Fruit fly (Drosophila melanogaster) whole organism, embryonic: Measurements from ENCODE around the gene CG9886.

Experiments used
- Bdp1 ChIP-seq: fragments of 200-800 bp; sonication (Bioruptor generic); optimal IDR thresholded peaks from 3 replicates; lab custom pipeline; 2016; ENCODE audit warnings: missing biosample characterization, missing genetic modification characterization
- CG10274 ChIP-seq: fragments of 200-800 bp; sonication (Bioruptor generic); optimal IDR thresholded peaks from 3 replicates; lab custom pipeline; 2017; ENCODE audit warnings: missing biosample characterization, mild to moderate bottlenecking, missing genetic modification characterization
- CG11504 ChIP-seq: fragments of 200-800 bp; sonication (Bioruptor generic); optimal IDR thresholded peaks from 3 replicates; lab custom pipeline; 2019; ENCODE audit warnings: missing biosample characterization, mild to moderate bottlenecking, missing genetic modification characterization, moderate library complexity
- CG11695 ChIP-seq: fragments of 200-800 bp; sonication (Bioruptor generic); IDR thresholded peaks from 3 replicates; pipeline ENCODE4 v1.3.6; 2022; ENCODE audit warnings: missing biosample characterization, missing genetic modification characterization
- CG11696 ChIP-seq: fragments of 200-800 bp; sonication (Bioruptor generic); IDR thresholded peaks from 2 replicates; pipeline ENCODE4 v1.3.6; 2022; ENCODE audit warnings: missing biosample characterization, missing genetic modification characterization
- CG12659 ChIP-seq: fragments of 200-800 bp; sonication (Bioruptor generic); optimal IDR thresholded peaks from 3 replicates; lab custom pipeline; 2017; ENCODE audit warnings: mild to moderate bottlenecking, missing biosample characterization, missing genetic modification reagents, missing genetic modification characterization
- CG14014 ChIP-seq: fragments of 200-800 bp; sonication (Bioruptor generic); IDR thresholded peaks from 2 replicates; pipeline ENCODE4 v1.3.6; 2022; ENCODE audit warnings: missing biosample characterization, missing genetic modification characterization
- CG15696 ChIP-seq: fragments of 200-800 bp; sonication (Bioruptor generic); optimal IDR thresholded peaks from 2 replicates; lab custom pipeline; 2019; ENCODE audit warnings: missing biosample characterization, mild to moderate bottlenecking, missing genetic modification characterization, moderate library complexity
- CG1603 ChIP-seq: fragments of 200-800 bp; sonication (Bioruptor generic); optimal IDR thresholded peaks from 2 replicates; lab custom pipeline; 2019; ENCODE audit warnings: missing biosample characterization, mild to moderate bottlenecking, missing genetic modification characterization, moderate library complexity
- CG17359 ChIP-seq: fragments of 200-800 bp; sonication (Bioruptor generic); optimal IDR thresholded peaks from 3 replicates; lab custom pipeline; 2018; ENCODE audit warnings: missing biosample characterization, mild to moderate bottlenecking, missing genetic modification characterization, moderate library complexity
- CG2116 ChIP-seq: fragments of 200-800 bp; sonication (Bioruptor generic); optimal IDR thresholded peaks from 3 replicates; lab custom pipeline; 2018; ENCODE audit warnings: missing biosample characterization, mild to moderate bottlenecking, missing genetic modification characterization
- CG32772 ChIP-seq: fragments of 200-800 bp; sonication (Bioruptor generic); IDR thresholded peaks from 2 replicates; pipeline ENCODE4 v1.3.6; 2022; ENCODE audit warnings: missing biosample characterization, missing genetic modification characterization
- CG7372 ChIP-seq: fragments of 200-800 bp; sonication (Bioruptor generic); IDR thresholded peaks from 2 replicates; pipeline ENCODE4 v1.3.6; 2022; ENCODE audit warnings: missing biosample characterization, missing genetic modification characterization
- CG7987 ChIP-seq: fragments of 200-800 bp; sonication (Bioruptor generic); optimal IDR thresholded peaks from 2 replicates; lab custom pipeline; 2018; ENCODE audit warnings: missing biosample characterization, mild to moderate bottlenecking, missing genetic modification characterization, moderate library complexity
- CG9817 ChIP-seq: fragments of 200-800 bp; sonication (Bioruptor generic); optimal IDR thresholded peaks from 2 replicates; lab custom pipeline; 2018; ENCODE audit warnings: missing biosample characterization, mild to moderate bottlenecking, missing genetic modification characterization, moderate library complexity
- Chrac-16 ChIP-seq: fragments of 200-800 bp; sonication (Bioruptor generic); optimal IDR thresholded peaks from 3 replicates; lab custom pipeline; 2016; ENCODE audit warnings: missing biosample characterization, missing genetic modification characterization
- CkIIα-i1 ChIP-seq: fragments of 200-800 bp; sonication (Bioruptor generic); IDR thresholded peaks from 2 replicates; pipeline ENCODE4 v1.3.6; 2022; ENCODE audit warnings: missing biosample characterization, missing genetic modification characterization
- E2f2 ChIP-seq: fragments of 200-800 bp; sonication (Bioruptor generic); IDR thresholded peaks from 2 replicates; pipeline ENCODE4 v1.3.6; 2022; ENCODE audit warnings: missing biosample characterization, missing genetic modification characterization
- HHEX ChIP-seq: fragments of 200-800 bp; sonication (Bioruptor generic); optimal IDR thresholded peaks from 3 replicates; lab custom pipeline; 2017; ENCODE audit warnings: missing biosample characterization, mild to moderate bottlenecking, missing genetic modification characterization, missing genetic modification reagents
- HLH54F ChIP-seq: fragments of 200-800 bp; sonication (Bioruptor generic); optimal IDR thresholded peaks from 3 replicates; lab custom pipeline; 2016; ENCODE audit warnings: missing biosample characterization, missing genetic modification characterization
- Hey ChIP-seq: fragments of 200-800 bp; sonication (Bioruptor generic); optimal IDR thresholded peaks from 3 replicates; lab custom pipeline; 2018; ENCODE audit warnings: missing biosample characterization, mild to moderate bottlenecking, missing genetic modification characterization
- Jarid2 ChIP-seq: fragments of 200-800 bp; sonication (Bioruptor generic); optimal IDR thresholded peaks from 3 replicates; lab custom pipeline; 2017; ENCODE audit warnings: mild to moderate bottlenecking, missing biosample characterization, missing genetic modification reagents, missing genetic modification characterization
- Lim3 ChIP-seq: fragments of 200-800 bp; sonication (Bioruptor generic); IDR thresholded peaks from 2 replicates; pipeline ENCODE4 v1.3.6; 2022; ENCODE audit warnings: missing biosample characterization, missing genetic modification characterization
- Max ChIP-seq: fragments of 200-800 bp; sonication (Bioruptor generic); optimal IDR thresholded peaks from 2 replicates; lab custom pipeline; 2016; ENCODE audit warnings: missing biosample characterization, mild to moderate bottlenecking, missing genetic modification characterization
- TFAM ChIP-seq: fragments of 200-800 bp; sonication (Bioruptor generic); optimal IDR thresholded peaks from 2 replicates; lab custom pipeline; 2017; ENCODE audit warnings: missing biosample characterization, missing genetic modification characterization, inconsistent platforms
- Xrp1 ChIP-seq: fragments of 200-800 bp; sonication (Bioruptor generic); IDR thresholded peaks from 2 replicates; pipeline ENCODE4 v1.3.6; 2022; ENCODE audit warnings: missing biosample characterization, missing genetic modification characterization
- ap ChIP-seq: fragments of 200-800 bp; sonication (Bioruptor generic); IDR thresholded peaks from 2 replicates; pipeline ENCODE4 v1.3.6; 2022; ENCODE audit warnings: missing biosample characterization, missing genetic modification characterization
- da ChIP-seq: fragments of 200-800 bp; sonication (Bioruptor generic); optimal IDR thresholded peaks from 2 replicates; lab custom pipeline; 2016; ENCODE audit warnings: missing biosample characterization, missing genetic modification characterization
- danr ChIP-seq: fragments of 200-800 bp; sonication (Bioruptor generic); IDR thresholded peaks from 2 replicates; pipeline ENCODE4 v1.3.6; 2022; ENCODE audit warnings: missing biosample characterization, missing genetic modification characterization
- dm ChIP-seq: fragments of 200-800 bp; sonication (Bioruptor generic); optimal IDR thresholded peaks from 3 replicates; lab custom pipeline; 2016; ENCODE audit warnings: missing biosample characterization, missing genetic modification characterization
- dysf ChIP-seq: fragments of 200-800 bp; sonication (Bioruptor generic); IDR thresholded peaks from 3 replicates; pipeline ENCODE4 v1.3.6; 2022; ENCODE audit warnings: missing biosample characterization, missing genetic modification characterization
- ems ChIP-seq: fragments of 200-800 bp; sonication (Bioruptor generic); optimal IDR thresholded peaks from 3 replicates; lab custom pipeline; 2016; ENCODE audit warnings: missing biosample characterization, missing genetic modification characterization
- esg ChIP-seq: fragments of 200-800 bp; sonication (Bioruptor generic); conservative IDR thresholded peaks from 2 replicates; pipeline ENCODE4 v1.3.6; 2022; ENCODE audit warnings: missing biosample characterization, missing genetic modification characterization
- gem ChIP-seq: fragments of 200-800 bp; sonication (Bioruptor generic); optimal IDR thresholded peaks from 2 replicates; lab custom pipeline; 2019; ENCODE audit warnings: missing biosample characterization, mild to moderate bottlenecking, missing genetic modification characterization, moderate library complexity
- gfzf ChIP-seq: fragments of 200-800 bp; sonication (Bioruptor generic); optimal IDR thresholded peaks from 2 replicates; lab custom pipeline; 2016; ENCODE audit warnings: missing biosample characterization, mild to moderate bottlenecking, missing genetic modification characterization, moderate library complexity
- hb ChIP-seq: fragments of 200-800 bp; sonication (Bioruptor generic); IDR thresholded peaks from 3 replicates; pipeline ENCODE4 v1.3.6; 2022; ENCODE audit warnings: missing biosample characterization, missing genetic modification characterization; ENCODE audit not compliant: partially characterized antibody
- her ChIP-seq: fragments of 200-800 bp; sonication (Bioruptor generic); optimal IDR thresholded peaks from 2 replicates; lab custom pipeline; 2016; ENCODE audit warnings: missing biosample characterization, missing genetic modification characterization
- ken ChIP-seq: fragments of 200-800 bp; sonication (Bioruptor generic); IDR thresholded peaks from 3 replicates; pipeline ENCODE4 v1.3.6; 2022; ENCODE audit warnings: missing biosample characterization, missing genetic modification characterization
- klu ChIP-seq: fragments of 200-800 bp; sonication (Bioruptor generic); IDR thresholded peaks from 2 replicates; pipeline ENCODE4 v1.3.6; 2022; ENCODE audit warnings: missing biosample characterization, missing genetic modification characterization
- mam ChIP-seq: fragments of 200-800 bp; sonication (Bioruptor generic); optimal IDR thresholded peaks from 3 replicates; lab custom pipeline; 2016; ENCODE audit warnings: missing biosample characterization, missing genetic modification characterization
- onecut ChIP-seq: fragments of 200-800 bp; sonication (Bioruptor generic); IDR thresholded peaks from 2 replicates; pipeline ENCODE4 v1.3.6; 2022; ENCODE audit warnings: missing biosample characterization, missing genetic modification characterization
- prd ChIP-seq, 3 experiments: fragments of >200 bp in 2 of 3; fragments of 200-800 bp in 1 of 3; sonication (Bioruptor generic) in 1 of 3; optimal IDR thresholded peaks in 2 of 3; IDR thresholded peaks in 1 of 3; 2 replicates in 2 of 3; 3 replicates in 1 of 3; pipeline versions ENCODE4 v1.3.6 to Lab custom; 2017 to 2022; ENCODE audit warnings: missing biosample characterization in 1 of 3, missing genetic modification characterization in 1 of 3
- row ChIP-seq: fragments of 200-800 bp; sonication (Bioruptor generic); IDR thresholded peaks from 3 replicates; pipeline ENCODE4 v1.3.6; 2022; ENCODE audit warnings: missing biosample characterization, missing genetic modification characterization
- sisA ChIP-seq: fragments of 200-800 bp; sonication (Bioruptor generic); IDR thresholded peaks from 2 replicates; pipeline ENCODE4 v1.3.6; 2022; ENCODE audit warnings: missing biosample characterization, missing genetic modification characterization
- tap ChIP-seq: fragments of 200-800 bp; optimal IDR thresholded peaks from 3 replicates; lab custom pipeline; 2019; ENCODE audit warnings: missing biosample characterization, mild to moderate bottlenecking, missing genetic modification characterization, moderate library complexity
- tin ChIP-seq: fragments of 200-800 bp; sonication (Bioruptor generic); optimal IDR thresholded peaks from 3 replicates; lab custom pipeline; 2016; ENCODE audit warnings: missing biosample characterization, missing genetic modification characterization
- twi ChIP-seq: fragments of 200-800 bp; optimal IDR thresholded peaks from 2 replicates; lab custom pipeline; 2019; ENCODE audit warnings: missing biosample characterization, mild to moderate bottlenecking, missing genetic modification characterization, moderate library complexity
- unpg ChIP-seq: fragments of 200-800 bp; sonication (Bioruptor generic); optimal IDR thresholded peaks from 3 replicates; lab custom pipeline; 2018; ENCODE audit warnings: missing biosample characterization, mild to moderate bottlenecking, missing genetic modification characterization, moderate library complexity
- z ChIP-seq: fragments of 200-800 bp; sonication (Bioruptor generic); IDR thresholded peaks from 3 replicates; pipeline ENCODE4 v1.3.6; 2022; ENCODE audit warnings: missing biosample characterization, missing genetic modification characterization

CG9886 gene

dm6 chr2L:2397080-2397479 lies 23.6 kb upstream of the CG9886 start (continued):
- TF ChIP-seq onecut (GFP tag; lab: Robert Waterston, UW) = peak; percentile 21; the same call in 1 of the 2 replicates
- peak; percentile 17 for TF ChIP-seq tin (GFP tag; lab: Kevin White, UChicago)
- TF ChIP-seq row = peak; percentile 32; the same call in 1 of the 3 replicates
- TF ChIP-seq CG17359 = no peak
- TF ChIP-seq Hey (tag; lab: Kevin White, UChicago) = peak; percentile 49
- TF ChIP-seq CG11696 (GFP tag; lab: Robert Waterston, UW) = no peak

DNA sequence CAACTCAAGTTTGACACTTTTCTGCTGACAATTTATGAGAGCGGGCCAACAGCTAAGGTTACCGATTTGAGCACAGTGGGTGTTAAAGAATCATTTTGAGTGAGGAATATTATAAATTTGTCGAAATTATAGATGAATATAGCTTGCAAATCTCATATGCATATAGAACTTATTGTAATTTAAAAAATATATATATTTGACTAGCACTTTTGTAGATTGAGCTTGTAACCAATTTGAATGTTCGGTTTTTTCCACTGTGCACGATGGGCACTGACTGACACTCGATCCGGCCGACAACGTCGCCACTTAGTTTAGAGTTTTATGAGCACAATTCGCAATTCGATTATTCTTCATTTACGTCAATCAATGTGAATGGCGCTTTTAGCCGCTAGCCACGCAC lies 22.2 kb upstream of the CG9886 start:
- TF ChIP-seq Bdp1 (GFP tag; lab: Kevin White, UChicago) (no peak), prd (optimal IDR thresholded peaks at IDR 0.05; lab: Kevin White, UChicago) (no peak), prd (GFP tag; IDR thresholded peaks at IDR 0.05; lab: Robert Waterston, UW) (no peak), danr (GFP tag; lab: Robert Waterston, UW) (no peak), Jarid2 (GFP tag; lab: Kevin White, UChicago) (no peak), CG9817 (tag; lab: Kevin White, UChicago) (no peak), TFAM (GFP tag; lab: Kevin White, UChicago) (no peak), HHEX (GFP tag; lab: Kevin White, UChicago) (no peak), CG1603 (tag; lab: Kevin White, UChicago) (no peak), Hey (tag; lab: Kevin White, UChicago) (no peak), CG10274 (GFP tag; lab: Kevin White, UChicago) (no peak), dysf (GFP tag; lab: Robert Waterston, UW) (no peak), CG11696 (GFP tag; lab: Robert Waterston, UW) (0 out of 2 replicates have a peak, but pooled peaks have one; percentile 9), CG12659 (no peak), CG7987 (no peak), HLH54F (GFP tag; lab: Kevin White, UChicago) (no peak), CG11695 (GFP tag; lab: Robert Waterston, UW) (peak; percentile 21; the same call in 1 of the 3 replicates), onecut (GFP tag; lab: Robert Waterston, UW) (no peak), gfzf (no peak), CkIIα-i1 (no peak), klu (GFP tag; lab: Robert Waterston, UW) (no peak), hb (GFP tag; lab: Robert Waterston, UW) (no peak), CG11504 (peak; percentile 45), tap (tag; lab: Kevin White, UChicago) (no peak), unpg (GFP tag; lab: Kevin White, UChicago) (peak; percentile 27), Lim3 (GFP tag; lab: Robert Waterston, UW) (no peak), ems (GFP tag; lab: Kevin White, UChicago) (no peak), esg (0 out of 2 replicates have a peak, but pooled peaks have one; percentile 14), CG32772 (GFP tag; lab: Robert Waterston, UW) (0 out of 2 replicates have a peak, but pooled peaks have one; percentile 33), her (GFP tag; lab: Kevin White, UChicago) (no peak), dm (GFP tag; lab: Kevin White, UChicago) (no peak), Xrp1 (GFP tag; lab: Robert Waterston, UW) (peak; percentile 29; the same call in 1 of the 2 replicates), gem (tag; lab: Kevin White, UChicago) (peak; percentile 54), CG15696 (tag; lab: Kevin White, UChicago) (no peak), z (no peak), ap (GFP tag; lab: Robert Waterston, UW) (no peak), CG2116 (GFP tag; lab: Kevin White, UChicago) (no peak), ken (GFP tag; lab: Robert Waterston, UW) (no peak), E2f2 (GFP tag; lab: Robert Waterston, UW) (peak; percentile 13; the same call in 1 of the 2 replicates), Chrac-16 (GFP tag; lab: Kevin White, UChicago) (no peak), mam (GFP tag; lab: Kevin White, UChicago) (no peak), sisA (no peak), da (GFP tag; lab: Kevin White, UChicago) (no peak), CG7372 (no peak), CG14014 (no peak), twi (tag; lab: Kevin White, UChicago) (no peak), Max (GFP tag; lab: Kevin White, UChicago) (no peak)
